Fruit fly (Drosophila melanogaster): ENCODE data around the gene Vml.

Vml gene

dm6 chrX:2251688-2252087, 23.9 kb upstream of the Vml start, which contains the start of gene CG3191:
CG3191 (minus strand) TSS chrX:2251993.
- TF ChIP-seq Sp1 (GFP tag; optimal IDR thresholded peaks at IDR 0.05) (no peak), fru (GFP tag; optimal IDR thresholded peaks at IDR 0.05) (no peak), Hr78 (GFP tag; optimal IDR thresholded peaks at IDR 0.05) (no peak), lola (GFP tag; optimal IDR thresholded peaks at IDR 0.05) (no peak), CG32264 (GFP tag; optimal IDR thresholded peaks at IDR 0.05) (no peak), Dif (GFP tag; optimal IDR thresholded peaks at IDR 0.05; ENCODE audit: partially characterized antibody) (no peak)

dm6 chrX:2254020-2254626, 21.5 kb upstream of the Vml start, which contains the start of gene CG3091:
CG3091 (minus strand) TSS chrX:2254197.
- TF ChIP-seq h (GFP tag; optimal IDR thresholded peaks at IDR 0.05) (peak; percentile 16), N (GFP tag; optimal IDR thresholded peaks at IDR 0.05) (no peak)

- no peak for TF ChIP-seq Hr83 (GFP tag; optimal IDR thresholded peaks at IDR 0.05; ENCODE audit: poor library complexity, severe bottlenecking)
- no peak for TF ChIP-seq foxo (GFP tag; optimal IDR thresholded peaks at IDR 0.05)
- no peak for TF ChIP-seq ey (GFP tag; optimal IDR thresholded peaks at IDR 0.05)
- no peak for TF ChIP-seq Abd-B (GFP tag; optimal IDR thresholded peaks at IDR 0.05)
- no peak for TF ChIP-seq GATAd (GFP tag; optimal IDR thresholded peaks at IDR 0.05)
- TF ChIP-seq CrebA (GFP tag; optimal IDR thresholded peaks at IDR 0.05; ENCODE audit: borderline replicate concordance), result no peak
- no peak for TF ChIP-seq Myc (optimal IDR thresholded peaks at IDR 0.05)
- TF ChIP-seq N (GFP tag; optimal IDR thresholded peaks at IDR 0.05), result no peak
- TF ChIP-seq Hnf4 (GFP tag; optimal IDR thresholded peaks at IDR 0.05), result no peak
- TF ChIP-seq HLH106 (tag; optimal IDR thresholded peaks at IDR 0.05), result no peak
- TF ChIP-seq CG9705 (GFP tag; optimal IDR thresholded peaks at IDR 0.05), result no peak
- no peak for TF ChIP-seq Rel (GFP tag; optimal IDR thresholded peaks at IDR 0.05)
- TF ChIP-seq Rel (tag; optimal IDR thresholded peaks at IDR 0.05), result no peak
- TF ChIP-seq sv (GFP tag; optimal IDR thresholded peaks at IDR 0.05), result no peak
- no peak for TF ChIP-seq dsf (GFP tag; optimal IDR thresholded peaks at IDR 0.05; ENCODE audit: borderline replicate concordance)
- no peak for TF ChIP-seq dmrt93B (GFP tag; optimal IDR thresholded peaks at IDR 0.05)
These were observed 20.6 kb upstream of the Vml start for dm6 chrX:2255035-2255434.

dm6 chrX:2258602-2259233, 16.9 kb upstream of the Vml start:
- TF ChIP-seq Vsx2 (GFP tag; optimal IDR thresholded peaks at IDR 0.05; ENCODE audit: partially characterized antibody) (no peak), CG32264 (GFP tag; optimal IDR thresholded peaks at IDR 0.05) (no peak)

dm6 chrX:2259763-2260162, 15.9 kb upstream of the Vml start, which contains the start of gene CG3078:
CG3078 (minus strand) TSS chrX:2259863.
- TF ChIP-seq psq (GFP tag; optimal IDR thresholded peaks at IDR 0.05) (no peak), N (GFP tag; optimal IDR thresholded peaks at IDR 0.05) (no peak), sv (GFP tag; optimal IDR thresholded peaks at IDR 0.05) (no peak), Abd-B (GFP tag; optimal IDR thresholded peaks at IDR 0.05) (no peak), rgr (GFP tag; optimal IDR thresholded peaks at IDR 0.05) (no peak), dmrt93B (GFP tag; optimal IDR thresholded peaks at IDR 0.05) (no peak), Rel (GFP tag; optimal IDR thresholded peaks at IDR 0.05) (no peak), Rel (tag; optimal IDR thresholded peaks at IDR 0.05) (no peak), woc (GFP tag; optimal IDR thresholded peaks at IDR 0.05) (no peak), jim (GFP tag; optimal IDR thresholded peaks at IDR 0.05) (no peak), foxo (GFP tag; optimal IDR thresholded peaks at IDR 0.05) (no peak), CG32264 (GFP tag; optimal IDR thresholded peaks at IDR 0.05) (no peak), fru (GFP tag; optimal IDR thresholded peaks at IDR 0.05) (no peak), CG9705 (GFP tag; optimal IDR thresholded peaks at IDR 0.05) (no peak), OdsH (GFP tag; optimal IDR thresholded peaks at IDR 0.05) (no peak), ey (GFP tag; optimal IDR thresholded peaks at IDR 0.05) (no peak), tai (GFP tag; optimal IDR thresholded peaks at IDR 0.05) (no peak)
